Fruit fly (Drosophila melanogaster): Measurements from ENCODE around the gene Cpsf5.

The Cpsf5 gene

DNA sequence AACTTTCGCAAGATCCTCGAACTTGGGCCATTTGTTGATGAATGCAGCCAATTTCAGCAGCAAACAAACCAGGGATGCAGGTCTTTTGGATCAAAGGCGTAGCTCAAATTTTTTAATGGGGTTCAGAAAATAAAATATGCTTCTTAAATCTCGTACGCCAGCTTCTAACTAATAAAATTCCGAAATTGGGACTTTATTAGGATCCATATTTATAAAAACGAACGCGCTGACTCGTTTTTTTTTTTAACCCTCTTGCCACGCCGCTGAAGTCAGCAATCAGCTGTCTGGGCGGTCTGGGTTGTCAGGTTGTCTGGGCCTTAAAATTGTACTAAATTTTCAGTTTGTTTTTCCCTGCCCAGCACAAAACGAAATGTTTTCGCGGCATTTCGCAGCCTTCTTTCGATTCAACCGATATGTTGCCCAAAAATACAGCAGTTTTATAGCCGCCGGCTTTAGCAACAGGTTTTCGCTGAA is 46.8 kb downstream of the Cpsf5 start, which contains the start of gene CG3437:
CG3437 (minus strand) TSS at position 51 of the 474 bp plus-strand sequence.
- TF ChIP-seq CG9139 (GFP tag; optimal IDR thresholded peaks at IDR 0.05) (peak; percentile 98), CG6276 (GFP tag; optimal IDR thresholded peaks at IDR 0.05) (peak; percentile 100), Hr39 (GFP tag; optimal IDR thresholded peaks at IDR 0.05) (peak; percentile 99), Hr4 (GFP tag; optimal IDR thresholded peaks at IDR 0.05) (peak; percentile 100), CG7368 (GFP tag; optimal IDR thresholded peaks at IDR 0.05) (peak; percentile 98), spab (GFP tag; optimal IDR thresholded peaks at IDR 0.05) (peak; percentile 99), CG6163 (GFP tag; IDR thresholded peaks at IDR 0.05) (peak; percentile 100), CG6792 (GFP tag; optimal IDR thresholded peaks at IDR 0.05) (peak; percentile 99), topi (GFP tag; optimal IDR thresholded peaks at IDR 0.05) (peak; percentile 99), Gug (GFP tag; IDR thresholded peaks at IDR 0.05) (peak; percentile 100), CG6854 (GFP tag; optimal IDR thresholded peaks at IDR 0.05) (peak; percentile 99), Met (GFP tag; optimal IDR thresholded peaks at IDR 0.05) (peak; percentile 99), Ets96B (tag; optimal IDR thresholded peaks at IDR 0.05) (peak; percentile 98), Eip93F (GFP tag; optimal IDR thresholded peaks at IDR 0.05) (peak; percentile 98), CG34406 (GFP tag; optimal IDR thresholded peaks at IDR 0.05) (peak; percentile 99), CG3919 (GFP tag; optimal IDR thresholded peaks at IDR 0.05) (peak; percentile 99), fd85E (GFP tag; optimal IDR thresholded peaks at IDR 0.05) (peak; percentile 96), acj6 (GFP tag; optimal IDR thresholded peaks at IDR 0.05) (peak; percentile 99), CG1621 (tag; optimal IDR thresholded peaks at IDR 0.05) (peak; percentile 99), lz (GFP tag; optimal IDR thresholded peaks at IDR 0.05) (peak; percentile 100), CG32006 (GFP tag; optimal IDR thresholded peaks at IDR 0.05) (peak; percentile 100), Blimp-1 (GFP tag; optimal IDR thresholded peaks at IDR 0.05) (peak; percentile 97), vri (GFP tag; optimal IDR thresholded peaks at IDR 0.05) (peak; percentile 99), dac (GFP tag; optimal IDR thresholded peaks at IDR 0.05) (peak; percentile 99), Sox15 (GFP tag; optimal IDR thresholded peaks at IDR 0.05) (peak; percentile 99), OdsH (GFP tag; optimal IDR thresholded peaks at IDR 0.05) (peak; percentile 99), CG4318 (GFP tag; optimal IDR thresholded peaks at IDR 0.05) (peak; percentile 99), esn (GFP tag; optimal IDR thresholded peaks at IDR 0.05) (peak; percentile 100), fd59A (GFP tag; optimal IDR thresholded peaks at IDR 0.05) (peak; percentile 99), CG3032 (tag; optimal IDR thresholded peaks at IDR 0.05) (peak; percentile 98), Hr38 (GFP tag; optimal IDR thresholded peaks at IDR 0.05) (peak; percentile 96), CG15336 (GFP tag; IDR thresholded peaks at IDR 0.05) (peak; percentile 100), CG6808 (GFP tag; optimal IDR thresholded peaks at IDR 0.05) (peak; percentile 99), pdm3 (GFP tag; optimal IDR thresholded peaks at IDR 0.05) (peak; percentile 100), svp (GFP tag) (peak; percentile 100), cyc (GFP tag; optimal IDR thresholded peaks at IDR 0.05) (peak; percentile 99), CG11762 (GFP tag; optimal IDR thresholded peaks at IDR 0.05; ENCODE audit: insufficient read depth) (peak; percentile 99), Lpt (GFP tag; optimal IDR thresholded peaks at IDR 0.05) (peak; percentile 98), achi (GFP tag; optimal IDR thresholded peaks at IDR 0.05) (peak; percentile 99), CG8119 (GFP tag; IDR thresholded peaks at IDR 0.05) (peak; percentile 100), Ets21C (GFP tag; optimal IDR thresholded peaks at IDR 0.05) (peak; percentile 99), salr (GFP tag; optimal IDR thresholded peaks at IDR 0.05) (peak; percentile 99), CG31627 (GFP tag; optimal IDR thresholded peaks at IDR 0.05) (peak; percentile 99), Eip75B (GFP tag; optimal IDR thresholded peaks at IDR 0.05) (peak; percentile 100), CG10631 (GFP tag; optimal IDR thresholded peaks at IDR 0.05) (peak; percentile 99), CG16779 (tag; optimal IDR thresholded peaks at IDR 0.05) (peak; percentile 99), eg (GFP tag; IDR thresholded peaks at IDR 0.05) (peak; percentile 100), Sox102F (GFP tag; optimal IDR thresholded peaks at IDR 0.05) (peak; percentile 99), CG11294 (GFP tag; IDR thresholded peaks at IDR 0.05) (peak; percentile 99), CG8319 (GFP tag; optimal IDR thresholded peaks at IDR 0.05) (peak; percentile 98), Sox14 (GFP tag; optimal IDR thresholded peaks at IDR 0.05) (peak; percentile 100), fkh (GFP tag; optimal IDR thresholded peaks at IDR 0.05) (peak; percentile 92)
